Fruit fly (Drosophila melanogaster): ENCODE results near the gene Vps60.

The Vps60 gene

DNA sequence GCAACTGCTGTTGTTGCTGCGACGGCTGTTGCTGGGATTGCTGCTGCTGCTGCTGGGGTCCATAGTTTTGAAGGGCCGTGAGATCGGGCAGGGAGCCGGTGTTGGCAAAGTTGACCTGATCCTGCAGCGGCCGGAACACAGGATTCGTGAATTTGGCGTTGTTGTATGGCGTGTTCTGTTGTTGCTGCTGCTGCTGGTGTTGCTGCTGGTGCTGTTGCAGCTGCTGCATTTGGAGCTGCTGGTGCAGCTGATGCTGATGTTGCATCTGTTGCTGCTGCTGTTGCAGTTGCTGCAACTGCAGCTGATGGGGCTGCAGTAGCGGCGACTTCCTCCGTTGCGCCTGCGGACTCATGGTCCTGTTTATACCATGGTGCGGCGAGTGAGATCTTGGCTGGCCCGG, 42.2 kb upstream of the Vps60 start:
- TF ChIP-seq gl (tag; optimal IDR thresholded peaks at IDR 0.05) = no peak
- TF ChIP-seq CG17806 (tag; optimal IDR thresholded peaks at IDR 0.05) = no peak
- TF ChIP-seq EcR (GFP tag; optimal IDR thresholded peaks at IDR 0.05) = no peak
- TF ChIP-seq Snoo (tag; optimal IDR thresholded peaks at IDR 0.05) = no peak
- no peak for TF ChIP-seq Ets98B (GFP tag; IDR thresholded peaks at IDR 0.05)
- TF ChIP-seq CG10348 (GFP tag; IDR thresholded peaks at IDR 0.05) = no peak
- TF ChIP-seq CG14655 (GFP tag; optimal IDR thresholded peaks at IDR 0.05) = no peak
- no peak for TF ChIP-seq rn (GFP tag; IDR thresholded peaks at IDR 0.05)
- no peak for TF ChIP-seq CG8159 (tag; optimal IDR thresholded peaks at IDR 0.05)
- no peak for TF ChIP-seq CG8301 (tag; optimal IDR thresholded peaks at IDR 0.05)
- TF ChIP-seq Pif1B (GFP tag; optimal IDR thresholded peaks at IDR 0.05) = no peak
- TF ChIP-seq CG13204 (GFP tag; optimal IDR thresholded peaks at IDR 0.05) = no peak
- no peak for TF ChIP-seq CG9948 (tag; optimal IDR thresholded peaks at IDR 0.05)
- TF ChIP-seq fd96Ca (GFP tag; IDR thresholded peaks at IDR 0.05) = no peak
- no peak for TF ChIP-seq CG15710 (tag; optimal IDR thresholded peaks at IDR 0.05)
- TF ChIP-seq CG12605 (GFP tag; IDR thresholded peaks at IDR 0.05) = no peak
- no peak for TF ChIP-seq CG4496 (GFP tag; IDR thresholded peaks at IDR 0.05)
- no peak for TF ChIP-seq D1 (tag; optimal IDR thresholded peaks at IDR 0.05)

DNA sequence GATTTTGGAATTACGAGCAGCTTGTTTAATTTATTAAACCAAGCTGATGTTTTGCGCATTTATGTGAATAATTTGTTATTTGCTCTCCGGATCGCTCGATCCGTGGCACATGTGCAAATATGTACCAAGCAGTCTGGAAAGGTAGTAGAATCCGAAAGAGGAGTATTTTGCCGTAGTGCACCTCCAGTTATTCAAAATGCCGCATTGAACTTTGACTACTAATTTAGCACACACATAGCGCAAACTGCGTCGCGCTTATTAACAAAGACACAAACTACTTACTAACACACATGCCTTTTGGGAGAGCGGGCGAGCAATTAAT, 37.8 kb upstream of the Vps60 start:
- TF ChIP-seq CG15710 (tag; optimal IDR thresholded peaks at IDR 0.05) = no peak
- TF ChIP-seq CG8301 (tag; optimal IDR thresholded peaks at IDR 0.05) = no peak
- TF ChIP-seq CG12605 (GFP tag; IDR thresholded peaks at IDR 0.05) = no peak
- no peak for TF ChIP-seq CG34367 (tag; optimal IDR thresholded peaks at IDR 0.05)
- TF ChIP-seq CG32121 (GFP tag; IDR thresholded peaks at IDR 0.05) = no peak
- TF ChIP-seq EcR (GFP tag; optimal IDR thresholded peaks at IDR 0.05) = no peak
- no peak for TF ChIP-seq CG4496 (GFP tag; IDR thresholded peaks at IDR 0.05)
- no peak for TF ChIP-seq CG10348 (GFP tag; IDR thresholded peaks at IDR 0.05)
- TF ChIP-seq CG14655 (GFP tag; optimal IDR thresholded peaks at IDR 0.05) = no peak

DNA sequence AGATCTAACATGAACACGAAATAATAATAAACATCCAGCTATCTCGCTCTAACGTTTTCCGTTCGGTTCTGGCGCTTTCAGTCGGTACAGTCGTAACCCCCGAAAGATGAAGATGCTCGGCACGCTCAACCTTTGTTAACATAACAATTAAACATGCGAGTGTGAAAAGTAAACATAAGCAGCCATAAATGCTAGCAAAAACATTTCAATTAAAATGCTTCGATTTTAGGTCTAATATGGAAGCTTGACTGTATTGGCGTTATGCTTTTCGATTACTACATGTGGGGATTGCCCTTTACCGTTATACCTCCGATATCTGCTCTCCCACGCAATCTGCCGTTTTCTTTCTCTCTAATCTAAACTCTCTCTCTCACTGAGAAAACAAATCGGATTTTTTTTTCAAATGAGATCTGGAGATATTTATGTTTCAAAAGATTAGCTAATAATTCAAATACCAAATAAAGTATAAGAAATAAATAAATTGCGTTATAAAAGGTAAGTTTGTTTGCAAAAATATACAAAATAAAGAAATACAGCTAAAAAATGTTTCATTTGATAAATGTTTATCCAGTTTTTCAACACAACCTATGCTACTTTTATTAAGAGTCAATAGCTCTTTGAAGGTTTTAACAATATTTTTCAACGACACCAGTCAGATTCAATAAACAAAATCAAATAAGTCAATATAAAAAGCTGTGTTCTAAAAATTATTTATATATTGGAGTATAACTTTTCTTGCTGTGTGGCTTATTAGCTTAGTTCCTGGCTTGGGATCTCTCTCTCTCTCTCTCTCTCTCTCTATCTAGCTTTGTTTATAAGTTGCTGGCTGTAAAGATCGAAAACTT, 37.2 kb upstream of the Vps60 start:
- TF ChIP-seq CG34367 (tag; optimal IDR thresholded peaks at IDR 0.05) (no peak), CG8159 (tag; optimal IDR thresholded peaks at IDR 0.05) (no peak), rn (GFP tag; IDR thresholded peaks at IDR 0.05) (peak; percentile 49; the same call in 1 of the 2 replicates), CG8301 (tag; optimal IDR thresholded peaks at IDR 0.05) (peak; percentile 62), CG14655 (GFP tag; optimal IDR thresholded peaks at IDR 0.05) (peak; percentile 57), fd96Ca (GFP tag; IDR thresholded peaks at IDR 0.05) (peak; percentile 86; the same call in 2 of the 3 replicates), Pif1A (GFP tag; optimal IDR thresholded peaks at IDR 0.05) (peak; percentile 56), CG4496 (GFP tag; IDR thresholded peaks at IDR 0.05) (peak; percentile 87), Pif1B (GFP tag; optimal IDR thresholded peaks at IDR 0.05) (peak; percentile 44), Snoo (tag; optimal IDR thresholded peaks at IDR 0.05) (peak; percentile 34), CG9948 (tag; optimal IDR thresholded peaks at IDR 0.05) (peak; percentile 30), CG13204 (GFP tag; optimal IDR thresholded peaks at IDR 0.05) (no peak), EcR (GFP tag; optimal IDR thresholded peaks at IDR 0.05) (no peak), CG12605 (GFP tag; IDR thresholded peaks at IDR 0.05) (peak; percentile 76), D1 (tag; optimal IDR thresholded peaks at IDR 0.05) (no peak), Ets98B (GFP tag; IDR thresholded peaks at IDR 0.05) (peak; percentile 89), CG10348 (GFP tag; IDR thresholded peaks at IDR 0.05) (peak; percentile 49; the same call in 1 of the 2 replicates), CG17806 (tag; optimal IDR thresholded peaks at IDR 0.05) (peak; percentile 47), CG32121 (GFP tag; IDR thresholded peaks at IDR 0.05) (peak; percentile 66), CG15710 (tag; optimal IDR thresholded peaks at IDR 0.05) (peak; percentile 17), gl (tag; optimal IDR thresholded peaks at IDR 0.05) (no peak)

DNA sequence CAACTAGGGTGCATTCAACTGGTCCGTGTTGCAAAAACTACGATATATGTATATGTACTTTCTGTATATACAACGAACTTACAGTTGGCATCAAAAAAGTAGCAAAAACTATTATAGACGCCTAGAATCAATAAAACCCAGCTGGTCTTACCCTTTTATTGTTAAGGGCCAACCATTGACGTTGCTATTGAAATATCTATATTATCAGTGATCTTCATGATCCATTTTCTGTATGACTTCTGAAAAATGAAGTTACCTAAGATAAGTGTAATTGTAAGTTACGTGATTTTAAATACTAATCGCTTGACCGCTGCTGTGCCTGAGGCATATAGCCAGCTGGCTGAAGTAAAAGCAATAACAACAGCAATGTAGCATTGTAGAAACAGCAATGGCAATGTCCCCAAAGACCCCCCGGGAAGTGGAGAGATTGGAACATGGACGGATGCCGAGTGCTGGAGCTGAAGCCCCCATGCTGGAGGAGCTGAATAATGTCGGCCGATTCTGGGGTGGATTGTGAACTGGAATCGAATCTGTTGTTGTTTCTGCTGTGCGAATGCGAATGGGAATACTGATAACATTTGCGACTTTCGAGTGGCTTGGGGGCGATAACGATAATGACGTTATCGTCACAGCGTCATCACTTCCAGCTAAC, 36.4 kb upstream of the Vps60 start:
- TF ChIP-seq fd96Ca (GFP tag; IDR thresholded peaks at IDR 0.05) = peak; percentile 83; the same call in 2 of the 3 replicates
- TF ChIP-seq CG17806 (tag; optimal IDR thresholded peaks at IDR 0.05) = peak; percentile 84
- TF ChIP-seq Pif1B (GFP tag; optimal IDR thresholded peaks at IDR 0.05) = peak; percentile 82
- peak; percentile 54; the same call in 1 of the 2 replicates for TF ChIP-seq CG32121 (GFP tag; IDR thresholded peaks at IDR 0.05)
- peak; percentile 58 for TF ChIP-seq Snoo (tag; optimal IDR thresholded peaks at IDR 0.05)
- TF ChIP-seq EcR (GFP tag; optimal IDR thresholded peaks at IDR 0.05) = peak; percentile 96
- peak; percentile 88 for TF ChIP-seq CG15710 (tag; optimal IDR thresholded peaks at IDR 0.05)
- peak; percentile 89 for TF ChIP-seq CG8159 (tag; optimal IDR thresholded peaks at IDR 0.05)
- peak; percentile 54; the same call in 1 of the 2 replicates for TF ChIP-seq rn (GFP tag; IDR thresholded peaks at IDR 0.05)
- peak; percentile 63 for TF ChIP-seq CG13204 (GFP tag; optimal IDR thresholded peaks at IDR 0.05)
- peak; percentile 70; the same call in 1 of the 2 replicates for TF ChIP-seq CG12605 (GFP tag; IDR thresholded peaks at IDR 0.05)
- peak; percentile 89 for TF ChIP-seq CG14655 (GFP tag; optimal IDR thresholded peaks at IDR 0.05)
- TF ChIP-seq D1 (tag; optimal IDR thresholded peaks at IDR 0.05) = peak; percentile 68
- peak; percentile 75 for TF ChIP-seq Ets98B (GFP tag; IDR thresholded peaks at IDR 0.05)
- TF ChIP-seq Pif1A (GFP tag; optimal IDR thresholded peaks at IDR 0.05) = peak; percentile 78
- peak; percentile 85 for TF ChIP-seq CG4496 (GFP tag; IDR thresholded peaks at IDR 0.05)
- peak; percentile 90 for TF ChIP-seq CG9948 (tag; optimal IDR thresholded peaks at IDR 0.05)
- peak; percentile 88 for TF ChIP-seq CG8301 (tag; optimal IDR thresholded peaks at IDR 0.05)
- TF ChIP-seq gl (tag; optimal IDR thresholded peaks at IDR 0.05) = peak; percentile 55
- peak; percentile 85 for TF ChIP-seq CG34367 (tag; optimal IDR thresholded peaks at IDR 0.05)
- TF ChIP-seq CG10348 (GFP tag; IDR thresholded peaks at IDR 0.05) = no peak
